Worm (Caenorhabditis elegans): ENCODE measurements around the gene cdr-6.

The cdr-6 gene

ce11 chrV:12413651-12414114 is at the start of gene cdr-6 (continued):
- TF ChIP-seq ceh-82 (tag; optimal IDR thresholded peaks at IDR 0.05): no peak
- no peak for TF ChIP-seq nhr-237 (tag; optimal IDR thresholded peaks at IDR 0.05)

- TF ChIP-seq daf-16 (GFP tag; optimal IDR thresholded peaks at IDR 0.05) (no peak), daf-16 (tag; optimal IDR thresholded peaks at IDR 0.05) (no peak), hlh-30 (tag; optimal IDR thresholded peaks at IDR 0.05; ENCODE audit: insufficient read depth) (peak; percentile 11), mes-2 (tag; optimal IDR thresholded peaks at IDR 0.05; ENCODE audit: poor library complexity, severe bottlenecking) (peak; percentile 50), nhr-28 (tag; optimal IDR thresholded peaks at IDR 0.05) (no peak), lir-3 (tag; optimal IDR thresholded peaks at IDR 0.05) (no peak), nhr-11 (tag; optimal IDR thresholded peaks at IDR 0.05) (no peak), saeg-2 (GFP tag; IDR thresholded peaks at IDR 0.05) (no peak), dmd-9 (GFP tag; IDR thresholded peaks at IDR 0.05) (no peak), hlh-11 (tag; optimal IDR thresholded peaks at IDR 0.05) (no peak), tra-1 (GFP tag; IDR thresholded peaks at IDR 0.05) (no peak), mep-1 (tag; optimal IDR thresholded peaks at IDR 0.05) (no peak), ZK546.5 (tag; optimal IDR thresholded peaks at IDR 0.05) (no peak), Y48G9A.11 (GFP tag; IDR thresholded peaks at IDR 0.05) (no peak), zag-1 (tag; optimal IDR thresholded peaks at IDR 0.05) (no peak), duxl-1 (tag; optimal IDR thresholded peaks at IDR 0.05; ENCODE audit: poor library complexity) (no peak), nhr-6 (tag; optimal IDR thresholded peaks at IDR 0.05) (peak; percentile 11), hmg-1.1 (GFP tag; IDR thresholded peaks at IDR 0.05) (0 out of 2 replicates have a peak, but pooled peaks have one; percentile 21), dve-1 (tag; optimal IDR thresholded peaks at IDR 0.05; ENCODE audit: insufficient read depth) (peak; percentile 19), egl-27 (tag; optimal IDR thresholded peaks at IDR 0.05) (no peak), egl-43 (GFP tag; IDR thresholded peaks at IDR 0.05) (no peak)
Observed at ce11 chrV:12462908-12463307, 49.4 kb upstream of the cdr-6 start, which contains the start of gene egl-10. egl-10 (minus strand) TSS chrV:12463008.

DNA sequence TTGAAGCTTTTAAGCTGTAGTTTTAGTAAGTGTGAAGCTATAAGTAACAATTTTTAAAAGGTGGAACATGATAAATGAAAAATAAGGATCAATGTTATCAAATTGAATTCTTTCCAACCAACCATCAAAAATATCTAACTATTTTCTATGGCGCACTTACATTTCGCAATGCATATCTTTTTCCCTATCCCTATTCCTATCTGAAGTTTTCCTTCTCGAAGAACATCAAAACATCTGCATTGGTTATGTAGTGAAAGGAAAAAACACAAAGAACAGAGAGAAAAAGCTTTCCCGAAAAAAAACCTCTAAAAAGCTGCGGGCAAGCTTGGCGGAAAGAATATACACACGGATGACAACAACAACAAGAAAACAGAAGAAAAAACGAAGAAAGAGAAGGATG is 47.1 kb upstream of the cdr-6 start:
- TF ChIP-seq dpl-1 (GFP tag; optimal IDR thresholded peaks at IDR 0.05) (no peak), dmd-9 (GFP tag; IDR thresholded peaks at IDR 0.05) (no peak), ztf-11 (tag; optimal IDR thresholded peaks at IDR 0.05) (no peak), pha-4 (GFP tag; IDR thresholded peaks at IDR 0.05) (no peak), pha-4 (tag; optimal IDR thresholded peaks at IDR 0.05) (no peak), unc-130 (GFP tag; optimal IDR thresholded peaks at IDR 0.05) (no peak), zag-1 (tag; optimal IDR thresholded peaks at IDR 0.05) (no peak), pqm-1 (tag; optimal IDR thresholded peaks at IDR 0.05) (no peak), mxl-2 (GFP tag; conservative IDR thresholded peaks at IDR 0.05) (no peak), fkh-10 (GFP tag; optimal IDR thresholded peaks at IDR 0.05) (no peak), lin-29 (GFP tag; IDR thresholded peaks at IDR 0.05) (no peak), vab-7 (GFP tag; IDR thresholded peaks at IDR 0.05) (no peak), lin-13 (GFP tag; optimal IDR thresholded peaks at IDR 0.05) (no peak), F49E8.2 (tag; optimal IDR thresholded peaks at IDR 0.05; ENCODE audit: borderline replicate concordance) (no peak), ceh-28 (tag; optimal IDR thresholded peaks at IDR 0.05) (no peak), lsy-2 (tag; optimal IDR thresholded peaks at IDR 0.05) (peak in 1 of 2 experiments; percentile 36), spr-1 (tag; optimal IDR thresholded peaks at IDR 0.05) (no peak), nhr-77 (tag; optimal IDR thresholded peaks at IDR 0.05) (no peak), nhr-25 (tag; optimal IDR thresholded peaks at IDR 0.05; ENCODE audit: borderline replicate concordance, insufficient read depth) (no peak), F10B5.3 (tag; optimal IDR thresholded peaks at IDR 0.05) (no peak), aly-2 (tag; optimal IDR thresholded peaks at IDR 0.05) (no peak), arid-1 (GFP tag; conservative IDR thresholded peaks at IDR 0.05) (no peak), ZK546.5 (tag; optimal IDR thresholded peaks at IDR 0.05) (no peak), attf-4 (tag; optimal IDR thresholded peaks at IDR 0.05) (no peak), dve-1 (tag; optimal IDR thresholded peaks at IDR 0.05; ENCODE audit: insufficient read depth) (peak; percentile 16), R02D3.7 (tag; optimal IDR thresholded peaks at IDR 0.05) (no peak), nhr-102 (tag; optimal IDR thresholded peaks at IDR 0.05) (no peak), nhr-42 (GFP tag; IDR thresholded peaks at IDR 0.05) (no peak), cey-2 (tag; optimal IDR thresholded peaks at IDR 0.05; ENCODE audit: borderline replicate concordance, insufficient read depth) (no peak), mep-1 (tag; optimal IDR thresholded peaks at IDR 0.05) (peak; percentile 25), daf-12 (tag; optimal IDR thresholded peaks at IDR 0.05) (no peak)

Data from whole organism, L4 larva.